Worm (Caenorhabditis elegans) whole organism, L1 larva: Measurements from ENCODE around the gene spp-13.

ENCODE experiments used
- C04F5.9 ChIP-seq: sonication (generic microtip); optimal IDR thresholded peaks from 2 replicates; lab custom pipeline; 2016; ENCODE audit warnings: missing genetic modification characterization, missing compliant biosample characterization
- F16B12.6 ChIP-seq: fragments of 150-350 bp; optimal IDR thresholded peaks from 2 replicates; lab custom pipeline; 2014; ENCODE audit warnings: missing biosample characterization, missing genetic modification characterization
- Y116A8C.19 ChIP-seq: sonication (generic microtip); optimal IDR thresholded peaks from 2 replicates; lab custom pipeline; 2016; ENCODE audit warnings: missing compliant biosample characterization, missing genetic modification characterization, borderline replicate concordance
- alr-1 ChIP-seq: fragments of 200-800 bp; sonication (Bioruptor generic); optimal IDR thresholded peaks from 2 replicates; lab custom pipeline; 2018; ENCODE audit warnings: borderline replicate concordance, mild to moderate bottlenecking, missing genetic modification characterization, missing compliant biosample characterization
- aly-2 ChIP-seq: fragments of 150-350 bp; optimal IDR thresholded peaks from 2 replicates; lab custom pipeline; 2014; ENCODE audit warnings: missing biosample characterization, missing genetic modification characterization
- ama-1 ChIP-seq: fragments of 150-350 bp; optimal IDR thresholded peaks from 2 replicates; lab custom pipeline; 2014
- blmp-1 ChIP-seq: fragments of 150-350 bp; optimal IDR thresholded peaks from 2 replicates; lab custom pipeline; 2014; ENCODE audit warnings: missing biosample characterization, missing genetic modification characterization
- ces-1 ChIP-seq: fragments of 150-350 bp; optimal IDR thresholded peaks from 2 replicates; lab custom pipeline; 2014; ENCODE audit warnings: missing biosample characterization, missing genetic modification reagents, missing genetic modification characterization
- dpl-1 ChIP-seq, 3 experiments: fragments of 150-350 bp in 2 of 3; sonication (generic microtip) in 1 of 3; optimal IDR thresholded peaks; 2 replicates each; lab custom pipeline; 2014 to 2017; ENCODE audit warnings: missing biosample characterization in 3 of 3, missing genetic modification characterization in 3 of 3, missing genetic modification reagents in 3 of 3
- dsc-1 ChIP-seq: sonication (generic microtip); optimal IDR thresholded peaks from 2 replicates; lab custom pipeline; 2016; ENCODE audit warnings: mild to moderate bottlenecking, missing genetic modification characterization, missing compliant biosample characterization
- efl-1 ChIP-seq, 4 experiments: fragments of 150-350 bp; optimal IDR thresholded peaks in 3 of 4; peaks in 1 of 4; 1 replicate in 1 of 4; 2 replicates in 3 of 4; lab custom pipeline; 2014; ENCODE audit warnings: missing biosample characterization in 2 of 4, missing genetic modification characterization in 2 of 4, missing genetic modification reagents in 2 of 4
- elt-2 ChIP-seq: sonication (generic microtip); optimal IDR thresholded peaks from 2 replicates; lab custom pipeline; 2016; ENCODE audit warnings: missing genetic modification characterization, mild to moderate bottlenecking, inconsistent platforms, missing compliant biosample characterization, missing genetic modification reagents
- fkh-10 ChIP-seq: sonication (generic microtip); optimal IDR thresholded peaks from 2 replicates; lab custom pipeline; 2017; ENCODE audit warnings: missing biosample characterization, missing genetic modification reagents, missing genetic modification characterization
- fos-1 ChIP-seq: fragments of 150-350 bp; optimal IDR thresholded peaks from 2 replicates; lab custom pipeline; 2014; ENCODE audit warnings: missing biosample characterization, missing genetic modification characterization
- lin-15B ChIP-seq: fragments of 150-350 bp; sonication (generic microtip); optimal IDR thresholded peaks from 3 replicates; lab custom pipeline; 2014; ENCODE audit warnings: missing biosample characterization, missing genetic modification characterization
- lin-35 ChIP-seq, 2 experiments: fragments of 150-350 bp; optimal IDR thresholded peaks; 2 replicates each; lab custom pipeline; 2014; ENCODE audit warnings: missing biosample characterization in 2 of 2, missing genetic modification characterization in 2 of 2, missing genetic modification reagents in 2 of 2
- lin-39 ChIP-seq: fragments of 150-350 bp; optimal IDR thresholded peaks from 2 replicates; lab custom pipeline; 2014; ENCODE audit warnings: missing biosample characterization, missing genetic modification reagents, missing genetic modification characterization
- lir-3 ChIP-seq: sonication (generic microtip); optimal IDR thresholded peaks from 2 replicates; lab custom pipeline; 2016; ENCODE audit warnings: mild to moderate bottlenecking, missing genetic modification characterization, moderate library complexity, missing compliant biosample characterization; ENCODE audit not compliant: poor library complexity
- mab-9 ChIP-seq: fragments of 200-800 bp; sonication (Bioruptor generic); IDR thresholded peaks from 2 replicates; pipeline ENCODE4 v1.3.6; 2022; ENCODE audit warnings: missing genetic modification reagents, missing genetic modification characterization, missing compliant biosample characterization
- mef-2 ChIP-seq: fragments of 150-350 bp; optimal IDR thresholded peaks from 2 replicates; lab custom pipeline; 2014; ENCODE audit warnings: missing biosample characterization, missing genetic modification characterization
- mep-1 ChIP-seq: fragments of 150-350 bp; optimal IDR thresholded peaks from 2 replicates; lab custom pipeline; 2014; ENCODE audit warnings: missing biosample characterization, missing genetic modification characterization
- nhr-12 ChIP-seq: sonication (generic microtip); optimal IDR thresholded peaks from 2 replicates; lab custom pipeline; 2017; ENCODE audit warnings: missing biosample characterization, missing genetic modification characterization
- nhr-19 ChIP-seq: fragments of 200-800 bp; sonication (Bioruptor generic); conservative IDR thresholded peaks from 2 replicates; pipeline ENCODE4 v1.3.6; 2022; ENCODE audit warnings: missing genetic modification characterization, missing compliant biosample characterization
- nhr-237 ChIP-seq: fragments of 150-350 bp; optimal IDR thresholded peaks from 2 replicates; lab custom pipeline; 2014; ENCODE audit warnings: missing biosample characterization, missing genetic modification characterization
- nhr-76 ChIP-seq: sonication (generic microtip); optimal IDR thresholded peaks from 2 replicates; lab custom pipeline; 2017; ENCODE audit warnings: missing biosample characterization, missing genetic modification characterization
- nhr-85 ChIP-seq: sonication (generic microtip); peaks from one replicate; lab custom pipeline; 2016; ENCODE audit warnings: missing genetic modification characterization, inconsistent platforms, missing compliant biosample characterization
- pag-3 ChIP-seq: sonication (generic microtip); optimal IDR thresholded peaks from 2 replicates; lab custom pipeline; 2017; ENCODE audit warnings: missing genetic modification characterization, mild to moderate bottlenecking, missing compliant biosample characterization, antibody characterized with exemption, borderline replicate concordance; ENCODE audit not compliant: insufficient read depth
- swsn-7 ChIP-seq: sonication (generic microtip); optimal IDR thresholded peaks from 2 replicates; lab custom pipeline; 2016; ENCODE audit warnings: missing genetic modification characterization, missing compliant biosample characterization
- tlp-1 ChIP-seq: fragments of 150-350 bp; optimal IDR thresholded peaks from 2 replicates; lab custom pipeline; 2014; ENCODE audit warnings: missing biosample characterization, missing genetic modification characterization
- unc-30 ChIP-seq: sonication (generic microtip); optimal IDR thresholded peaks from 2 replicates; lab custom pipeline; 2017; ENCODE audit warnings: missing biosample characterization, missing genetic modification characterization
- xbp-1 ChIP-seq: sonication (generic microtip); optimal IDR thresholded peaks from 2 replicates; lab custom pipeline; 2016; ENCODE audit warnings: missing genetic modification characterization, missing compliant biosample characterization
- ztf-11 ChIP-seq, 2 experiments: sonication (generic microtip); optimal IDR thresholded peaks; 2 replicates each; lab custom pipeline; 2016 to 2017; ENCODE audit warnings: missing genetic modification characterization in 2 of 2, missing biosample characterization in 1 of 2, missing compliant biosample characterization in 1 of 2

Gene spp-13

ce11 chrX:8418382-8418781 lies at the start of gene spp-13:
Gene spp-13, minus strand, starts transcription at chrX:8418524.
- TF ChIP-seq ama-1 (lab: Kevin White, UChicago) (no peak), fkh-10 (no peak), blmp-1 (tag; lab: Kevin White, UChicago) (peak; percentile 56)

DNA sequence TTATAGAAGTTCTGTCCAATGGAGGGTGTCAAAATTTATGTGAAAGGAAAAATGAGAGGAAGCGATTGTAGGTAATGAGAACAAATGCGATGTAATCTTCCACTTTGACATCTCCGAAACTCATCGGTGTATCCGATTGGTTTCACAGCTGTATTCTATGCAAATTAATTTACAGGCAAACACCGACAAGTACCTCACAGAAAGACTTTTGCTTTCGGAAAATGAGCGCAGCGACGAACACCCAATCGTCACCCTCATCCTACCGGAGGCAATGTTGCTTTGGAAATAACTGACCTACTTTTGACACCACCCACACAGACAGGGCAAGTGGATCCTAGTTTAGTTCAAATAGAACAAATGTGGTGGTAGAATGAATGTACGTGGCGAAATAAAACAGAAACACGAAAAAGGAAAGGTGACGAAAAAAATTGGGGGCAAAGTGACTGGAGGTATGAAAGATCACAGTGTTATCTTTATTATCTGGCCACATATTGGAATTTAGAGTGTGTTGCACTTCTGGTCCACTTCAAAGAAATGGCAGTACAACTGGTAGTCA lies 45.6 kb upstream of the spp-13 start:
- TF ChIP-seq nhr-12 (tag; lab: Kevin White, UChicago) (no peak), blmp-1 (tag; lab: Kevin White, UChicago) (peak; percentile 57), dpl-1 (GFP tag; optimal IDR thresholded peaks at IDR 0.05; lab: Kevin White, UChicago) (no peak)
- TF ChIP-seq, all 84 proteins: peak for 1

ce11 chrX:8463085-8463645 lies 44.8 kb upstream of the spp-13 start, which contains the start of gene F16F9.4:
Gene F16F9.4, minus strand, starts transcription at chrX:8463360.
- TF ChIP-seq efl-1 (optimal IDR thresholded peaks at IDR 0.05; lab: Kevin White, UChicago) (no peak), efl-1 (GFP tag; optimal IDR thresholded peaks at IDR 0.05 in 1 of 2; lab: Kevin White, UChicago) (peak in 1 of 2 experiments; percentile 68), nhr-19 (no peak), unc-30 (tag; lab: Kevin White, UChicago) (no peak), elt-2 (tag; lab: Kevin White, UChicago) (peak; percentile 54), aly-2 (tag; lab: Kevin White, UChicago) (no peak)

DNA sequence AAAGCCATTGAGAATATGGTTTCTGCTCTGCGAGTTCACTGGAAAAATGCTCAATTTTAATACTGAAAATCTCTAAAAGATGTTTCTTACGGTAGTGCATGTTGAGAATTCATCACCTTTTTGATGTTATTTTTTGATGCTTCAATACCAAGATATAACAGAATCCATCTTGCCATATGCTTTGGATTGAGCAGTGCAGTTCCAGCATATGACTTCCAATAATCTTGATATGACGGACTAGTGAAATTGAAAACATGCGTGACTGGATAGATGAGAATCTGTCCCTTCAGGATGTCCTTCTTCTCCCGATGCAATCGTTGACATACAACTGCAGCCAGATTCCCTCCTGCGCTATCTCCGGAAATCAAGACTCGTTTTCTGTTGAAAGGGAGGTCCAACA lies 42.6 kb upstream of the spp-13 start:
- TF ChIP-seq ces-1 (GFP tag; lab: Kevin White, UChicago) (no peak), nhr-12 (tag; lab: Kevin White, UChicago) (no peak), mef-2 (tag; lab: Kevin White, UChicago) (no peak), blmp-1 (tag; lab: Kevin White, UChicago) (peak; percentile 48)
- TF ChIP-seq, all 84 proteins: peak for 1

ce11 chrX:8459789-8460188 lies 41.5 kb upstream of the spp-13 start:
- TF ChIP-seq lir-3 (tag; lab: Kevin White, UChicago) = no peak
- no peak for TF ChIP-seq dsc-1 (tag; lab: Kevin White, UChicago)
- TF ChIP-seq alr-1 = no peak
- TF ChIP-seq ztf-11 (tag; optimal IDR thresholded peaks at IDR 0.05; lab: Kevin White, UChicago) = no peak
- no peak for TF ChIP-seq tlp-1
- TF ChIP-seq pag-3 = no peak
- TF ChIP-seq xbp-1 (tag; lab: Kevin White, UChicago) = no peak
- TF ChIP-seq nhr-85 (tag; lab: Kevin White, UChicago) = no peak
- no peak for TF ChIP-seq lin-39 (tag; lab: Kevin White, UChicago)
- TF ChIP-seq fos-1 (tag; lab: Kevin White, UChicago) = no peak
- TF ChIP-seq nhr-237 = no peak
- TF ChIP-seq nhr-76 (tag; lab: Kevin White, UChicago) = no peak
- TF ChIP-seq lin-35 (GFP tag; optimal IDR thresholded peaks at IDR 0.05; lab: Kevin White, UChicago) = no peak

DNA sequence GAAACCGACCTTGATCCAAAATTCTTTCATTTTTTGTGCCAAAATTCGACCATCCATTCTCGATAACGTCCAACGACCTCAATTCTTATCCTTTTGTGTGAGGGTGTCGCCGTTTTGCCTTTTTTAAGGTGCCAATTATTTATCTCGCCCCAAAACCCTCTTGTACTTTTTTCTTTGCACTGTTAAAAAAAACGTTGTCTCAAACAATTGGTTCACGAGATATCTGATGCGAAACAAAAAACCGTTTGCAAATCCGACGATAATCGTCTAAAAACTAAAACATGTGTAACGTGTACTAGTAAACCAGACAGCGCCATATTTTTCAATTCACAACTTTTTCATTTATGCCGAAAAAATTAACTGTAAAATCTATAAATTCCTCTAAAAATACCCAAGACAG lies 39.0 kb upstream of the spp-13 start, which contains the start of gene F16F9.3:
Gene F16F9.3 (plus strand): TSS at position 301 of the 400 bp plus-strand sequence.
- no peak for TF ChIP-seq dsc-1 (tag; lab: Kevin White, UChicago)
- TF ChIP-seq nhr-19 = no peak
- no peak for TF ChIP-seq ztf-11 (tag; optimal IDR thresholded peaks at IDR 0.05; lab: Kevin White, UChicago)
- no peak for TF ChIP-seq mab-9 (GFP tag; lab: Robert Waterston, UW)
- no peak for TF ChIP-seq tlp-1
- no peak for TF ChIP-seq C04F5.9 (tag; lab: Kevin White, UChicago)
- no peak for TF ChIP-seq xbp-1 (tag; lab: Kevin White, UChicago)
- TF ChIP-seq mep-1 (tag; lab: Kevin White, UChicago) = no peak
- TF ChIP-seq lin-15B = no peak
- TF ChIP-seq nhr-85 (tag; lab: Kevin White, UChicago) = no peak
- no peak for TF ChIP-seq F16B12.6
- no peak for TF ChIP-seq swsn-7
- TF ChIP-seq Y116A8C.19 (tag; lab: Kevin White, UChicago) = no peak
